Worm (Caenorhabditis elegans) whole organism, L3 larva: ENCODE results near the gene bath-41.

ENCODE experiments used
- daf-12 ChIP-seq: fragments of 150-350 bp; optimal IDR thresholded peaks from 2 replicates; lab custom pipeline; 2014; ENCODE audit warnings: missing biosample characterization, missing genetic modification reagents, missing genetic modification characterization
- fkh-10 ChIP-seq: sonication (generic microtip); optimal IDR thresholded peaks from 2 replicates; lab custom pipeline; 2017; ENCODE audit warnings: missing biosample characterization, missing genetic modification reagents, missing genetic modification characterization
- jun-1 ChIP-seq: fragments of 150-350 bp; optimal IDR thresholded peaks from 2 replicates; lab custom pipeline; 2014; ENCODE audit warnings: missing biosample characterization, missing genetic modification reagents, missing genetic modification characterization
- nfya-1 ChIP-seq: sonication (generic microtip); optimal IDR thresholded peaks from 2 replicates; lab custom pipeline; 2017; ENCODE audit warnings: missing genetic modification characterization, mild to moderate bottlenecking, missing compliant biosample characterization, antibody characterized with exemption, moderate library complexity; ENCODE audit not compliant: insufficient read depth
- nhr-237 ChIP-seq: fragments of 150-350 bp; optimal IDR thresholded peaks from 2 replicates; lab custom pipeline; 2014; ENCODE audit warnings: missing biosample characterization, missing genetic modification characterization
- snpc-4 ChIP-seq: fragments of 150-350 bp; optimal IDR thresholded peaks from 2 replicates; lab custom pipeline; 2014; ENCODE audit warnings: missing biosample characterization, missing genetic modification characterization

bath-41 gene

DNA sequence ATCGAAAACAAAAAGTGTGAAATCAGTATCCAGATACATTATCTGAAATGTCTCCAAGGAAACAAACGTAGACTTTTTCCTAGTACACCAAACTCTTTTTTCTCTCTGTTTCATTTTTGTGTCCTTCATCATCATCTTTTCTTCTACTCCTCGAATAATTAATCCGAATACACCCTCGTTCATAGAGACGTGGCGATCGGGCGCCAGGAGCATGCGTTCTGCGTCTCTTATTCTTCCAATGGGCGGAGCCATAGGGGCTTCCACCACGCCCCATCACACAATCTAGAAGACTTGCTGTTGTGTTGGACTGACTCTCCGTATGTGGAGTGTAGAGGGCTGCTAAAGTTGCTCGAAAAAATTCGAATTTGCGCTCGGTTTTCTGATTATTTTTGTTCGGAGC is 46.6 kb downstream of the bath-41 start, which contains the start of gene rbf-1:
TSS of gene rbf-1 (plus strand) at position 301 of the 400 bp plus-strand sequence.
- TF ChIP-seq daf-12 = no peak
- peak; percentile 8 for TF ChIP-seq nfya-1
- TF ChIP-seq snpc-4 (tag; lab: Kevin White, UChicago) = no peak
- no peak for TF ChIP-seq jun-1 (tag; lab: Kevin White, UChicago)

DNA sequence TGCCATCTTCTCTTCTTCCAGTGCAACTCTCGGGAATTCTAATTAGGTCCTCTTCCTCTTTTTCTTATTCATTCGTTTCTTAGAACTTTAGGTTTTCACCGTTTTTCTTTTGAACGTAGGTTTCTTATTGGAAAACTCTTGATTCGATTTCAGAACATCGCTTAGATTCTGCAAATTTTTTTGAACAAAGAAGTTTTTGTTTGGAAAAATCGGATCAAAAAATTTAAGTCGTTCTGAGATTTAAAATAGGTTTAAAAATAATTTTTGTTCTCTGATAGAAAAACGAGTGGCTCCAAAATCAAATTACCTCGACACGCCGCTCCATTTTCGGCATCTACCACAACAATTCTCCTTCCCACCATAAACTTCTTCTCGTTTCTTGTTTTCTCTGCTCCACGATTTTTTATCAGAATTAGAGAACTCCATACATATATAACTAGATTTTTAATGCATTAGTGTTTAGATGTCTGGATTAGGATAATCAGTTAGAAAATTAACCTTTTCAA is 51.3 kb downstream of the bath-41 start:
- TF ChIP-seq fkh-10 (GFP tag; lab: Kevin White, UChicago) (peak; percentile 38), nhr-237 (tag; lab: Kevin White, UChicago) (no peak)
